Fruit fly (Drosophila melanogaster) whole organism: ENCODE data around the gene Cka.

Source experiments
- Dll ChIP-seq: fragments of >200 bp; optimal IDR thresholded peaks from 2 replicates; lab custom pipeline; 2017
- EcR ChIP-seq, 2 experiments: fragments of >200 bp; optimal IDR thresholded peaks; 2 replicates each; lab custom pipeline; 2017; ENCODE audit warnings: missing biosample characterization in 2 of 2, missing genetic modification characterization in 2 of 2, missing genetic modification reagents in 2 of 2
- pan ChIP-seq: fragments of >200 bp; optimal IDR thresholded peaks from 2 replicates; lab custom pipeline; 2017

dm6 chr2L:8031588-8031987 lies 1.1 kb downstream of the Cka start:
- TF ChIP-seq pan (lab: Kevin White, UChicago) (no peak), Dll (lab: Kevin White, UChicago) (no peak), EcR (GFP tag; optimal IDR thresholded peaks at IDR 0.05; lab: Kevin White, UChicago) (no peak)
